Fruit fly (Drosophila melanogaster) whole organism, embryonic: ENCODE results near the gene wrd.

Source experiments
- Abd-B ChIP-seq: fragments of 200-800 bp; sonication (Bioruptor generic); optimal IDR thresholded peaks from 2 replicates; lab custom pipeline; 2018; ENCODE audit warnings: missing biosample characterization, mild to moderate bottlenecking, missing genetic modification characterization, moderate library complexity
- Atf6 ChIP-seq: fragments of 200-800 bp; sonication (Bioruptor generic); IDR thresholded peaks from 2 replicates; pipeline ENCODE4 v1.3.6; 2022; ENCODE audit warnings: missing biosample characterization, missing genetic modification characterization
- Awh ChIP-seq: fragments of 200-800 bp; sonication (Bioruptor generic); IDR thresholded peaks from 2 replicates; pipeline ENCODE4, ENCODE4 v1.3.6; 2022; ENCODE audit warnings: missing biosample characterization, missing genetic modification characterization
- Bdp1 ChIP-seq: fragments of 200-800 bp; sonication (Bioruptor generic); optimal IDR thresholded peaks from 3 replicates; lab custom pipeline; 2016; ENCODE audit warnings: missing biosample characterization, missing genetic modification characterization
- CG10267 ChIP-seq: fragments of 200-800 bp; sonication (Bioruptor generic); optimal IDR thresholded peaks from 2 replicates; lab custom pipeline; 2018; ENCODE audit warnings: missing biosample characterization, mild to moderate bottlenecking, missing genetic modification characterization, moderate library complexity
- CG10366 ChIP-seq: fragments of 200-800 bp; sonication (Bioruptor generic); IDR thresholded peaks from 2 replicates; pipeline ENCODE4 v1.3.6; 2022; ENCODE audit warnings: missing biosample characterization, missing genetic modification characterization
- CG10543 ChIP-seq: fragments of 200-800 bp; sonication (Bioruptor generic); optimal IDR thresholded peaks from 3 replicates; lab custom pipeline; 2017; ENCODE audit warnings: missing biosample characterization, mild to moderate bottlenecking, missing genetic modification characterization, moderate library complexity
- CG10654 ChIP-seq: fragments of 200-800 bp; sonication (Bioruptor generic); optimal IDR thresholded peaks from 2 replicates; lab custom pipeline; 2016; ENCODE audit warnings: missing biosample characterization, missing genetic modification characterization
- CG11456 ChIP-seq: fragments of 200-800 bp; sonication (Bioruptor generic); IDR thresholded peaks from 3 replicates; pipeline ENCODE4 v1.3.6; 2022; ENCODE audit warnings: missing biosample characterization, missing genetic modification characterization
- CG11696 ChIP-seq: fragments of 200-800 bp; sonication (Bioruptor generic); IDR thresholded peaks from 2 replicates; pipeline ENCODE4 v1.3.6; 2022; ENCODE audit warnings: missing biosample characterization, missing genetic modification characterization
- CG12104 ChIP-seq: fragments of 200-800 bp; sonication (Bioruptor generic); optimal IDR thresholded peaks from 3 replicates; lab custom pipeline; 2016; ENCODE audit warnings: missing biosample characterization, missing genetic modification characterization
- CG13624 ChIP-seq: fragments of 200-800 bp; sonication (Bioruptor generic); optimal IDR thresholded peaks from 2 replicates; lab custom pipeline; 2016; ENCODE audit warnings: missing biosample characterization, missing genetic modification characterization
- CG14860 ChIP-seq: fragments of 200-800 bp; sonication (Bioruptor generic); IDR thresholded peaks from 3 replicates; pipeline ENCODE4 v1.3.6; 2022; ENCODE audit warnings: missing biosample characterization, missing genetic modification characterization; ENCODE audit not compliant: partially characterized antibody
- CG15269 ChIP-seq: fragments of 200-800 bp; sonication (Bioruptor generic); optimal IDR thresholded peaks from 2 replicates; lab custom pipeline; 2018; ENCODE audit warnings: missing biosample characterization, mild to moderate bottlenecking, missing genetic modification characterization, moderate library complexity
- CG17359 ChIP-seq: fragments of 200-800 bp; sonication (Bioruptor generic); optimal IDR thresholded peaks from 3 replicates; lab custom pipeline; 2018; ENCODE audit warnings: missing biosample characterization, mild to moderate bottlenecking, missing genetic modification characterization, moderate library complexity
- CG18011 ChIP-seq: fragments of 200-800 bp; sonication (Bioruptor generic); optimal IDR thresholded peaks from 2 replicates; lab custom pipeline; 2017; ENCODE audit warnings: missing biosample characterization, missing genetic modification characterization, mild to moderate bottlenecking, moderate library complexity, missing genotype
- CG2120 ChIP-seq: fragments of 200-800 bp; sonication (Bioruptor generic); optimal IDR thresholded peaks from 3 replicates; lab custom pipeline; 2016; ENCODE audit warnings: missing biosample characterization, missing genetic modification characterization
- CG30020 ChIP-seq: fragments of 200-800 bp; optimal IDR thresholded peaks from 2 replicates; lab custom pipeline; 2019; ENCODE audit warnings: missing biosample characterization, mild to moderate bottlenecking, missing genetic modification characterization, moderate library complexity
- CG32767 ChIP-seq: fragments of 200-800 bp; sonication (Bioruptor generic); IDR thresholded peaks from 2 replicates; pipeline ENCODE4 v1.3.6; 2022; ENCODE audit warnings: missing biosample characterization, missing genetic modification characterization
- CG4328 ChIP-seq: fragments of 200-800 bp; sonication (Bioruptor generic); optimal IDR thresholded peaks from 3 replicates; lab custom pipeline; 2017; ENCODE audit warnings: missing biosample characterization, missing genetic modification reagents, missing genetic modification characterization
- CG4707 ChIP-seq: fragments of 200-800 bp; sonication (Bioruptor generic); optimal IDR thresholded peaks from 2 replicates; lab custom pipeline; 2018; ENCODE audit warnings: missing biosample characterization, mild to moderate bottlenecking, missing genetic modification characterization, moderate library complexity
- CG6175 ChIP-seq: fragments of 200-800 bp; sonication (Bioruptor generic); IDR thresholded peaks from 3 replicates; pipeline ENCODE4 v1.3.6; 2022; ENCODE audit warnings: missing biosample characterization, missing genetic modification characterization
- CG7745 ChIP-seq: fragments of 200-800 bp; sonication (Bioruptor generic); optimal IDR thresholded peaks from 2 replicates; lab custom pipeline; 2018; ENCODE audit warnings: missing biosample characterization, mild to moderate bottlenecking, missing genetic modification characterization, moderate library complexity
- CG9932 ChIP-seq: fragments of 200-800 bp; sonication (Bioruptor generic); IDR thresholded peaks from 2 replicates; pipeline ENCODE4 v1.3.6; 2022; ENCODE audit warnings: missing biosample characterization, missing genetic modification characterization
- Camta ChIP-seq: fragments of 200-800 bp; sonication (Bioruptor generic); optimal IDR thresholded peaks from 2 replicates; lab custom pipeline; 2016; ENCODE audit warnings: missing biosample characterization, missing genetic modification characterization
- Dfd ChIP-seq, 2 experiments: fragments of >200 bp; optimal IDR thresholded peaks; 2 replicates each; lab custom pipeline; 2017; ENCODE audit warnings: missing biosample characterization in 2 of 2, missing genetic modification characterization in 2 of 2
- Doc2 ChIP-seq: fragments of 200-800 bp; sonication (Bioruptor generic); IDR thresholded peaks from 2 replicates; pipeline ENCODE4 v1.3.6; 2022; ENCODE audit warnings: missing biosample characterization, missing genetic modification characterization
- Elba2 ChIP-seq: fragments of 200-800 bp; sonication (Bioruptor generic); optimal IDR thresholded peaks from 3 replicates; lab custom pipeline; 2016; ENCODE audit warnings: missing biosample characterization, missing genetic modification characterization
- HmgD ChIP-seq: fragments of 200-800 bp; sonication (Bioruptor generic); optimal IDR thresholded peaks from 3 replicates; lab custom pipeline; 2016; ENCODE audit warnings: missing biosample characterization, missing genetic modification characterization
- Lim3 ChIP-seq: fragments of 200-800 bp; sonication (Bioruptor generic); IDR thresholded peaks from 2 replicates; pipeline ENCODE4 v1.3.6; 2022; ENCODE audit warnings: missing biosample characterization, missing genetic modification characterization
- Mrtf ChIP-seq: fragments of 200-800 bp; sonication (Bioruptor generic); IDR thresholded peaks from 3 replicates; pipeline ENCODE4 v1.3.6; 2022; ENCODE audit warnings: missing biosample characterization, missing genetic modification characterization
- Nf-YB ChIP-seq: fragments of 200-800 bp; sonication (Bioruptor generic); optimal IDR thresholded peaks from 3 replicates; lab custom pipeline; 2019; ENCODE audit warnings: missing biosample characterization, mild to moderate bottlenecking, missing genetic modification characterization, moderate library complexity
- Poxn ChIP-seq: fragments of 200-800 bp; sonication (Bioruptor generic); IDR thresholded peaks from 2 replicates; pipeline ENCODE4 v1.3.6; 2022; ENCODE audit warnings: missing biosample characterization, missing genetic modification characterization
- Scr ChIP-seq: fragments of 200-800 bp; sonication (Bioruptor generic); IDR thresholded peaks from 2 replicates; pipeline ENCODE4 v1.3.6; 2022; ENCODE audit warnings: missing biosample characterization, missing genetic modification characterization; ENCODE audit not compliant: partially characterized antibody
- Tbp ChIP-seq: fragments of >200 bp; optimal IDR thresholded peaks from 2 replicates; lab custom pipeline; 2018; ENCODE audit warnings: missing biosample characterization, missing genetic modification characterization
- aop ChIP-seq: fragments of 200-800 bp; sonication (Bioruptor generic); IDR thresholded peaks from 2 replicates; pipeline ENCODE4 v1.3.6; 2022; ENCODE audit warnings: missing biosample characterization, missing genetic modification characterization
- ara ChIP-seq: fragments of 200-800 bp; sonication (Bioruptor generic); IDR thresholded peaks from 2 replicates; pipeline ENCODE4 v1.3.6; 2022; ENCODE audit warnings: missing biosample characterization, missing genetic modification characterization
- az2 ChIP-seq: fragments of 200-800 bp; sonication (Bioruptor generic); optimal IDR thresholded peaks from 3 replicates; lab custom pipeline; 2016; ENCODE audit warnings: missing biosample characterization, missing genetic modification characterization
- cas ChIP-seq: fragments of 200-800 bp; sonication (Bioruptor generic); IDR thresholded peaks from 2 replicates; pipeline ENCODE4 v1.3.6; 2022; ENCODE audit warnings: missing biosample characterization, missing genetic modification characterization
- croc ChIP-seq: fragments of 200-800 bp; sonication (Bioruptor generic); conservative IDR thresholded peaks from 3 replicates; pipeline ENCODE4 v1.3.6; 2022; ENCODE audit warnings: missing biosample characterization, missing genetic modification characterization
- dmrt11E ChIP-seq: fragments of 200-800 bp; sonication (Bioruptor generic); optimal IDR thresholded peaks from 3 replicates; lab custom pipeline; 2018; ENCODE audit warnings: missing biosample characterization, mild to moderate bottlenecking, missing genetic modification characterization, moderate library complexity
- dpn ChIP-seq, 2 experiments: fragments of 200-800 bp; sonication (Bioruptor generic); optimal IDR thresholded peaks; 3 replicates each; lab custom pipeline; 2016; ENCODE audit warnings: missing biosample characterization in 2 of 2, missing genetic modification characterization in 2 of 2
- dysf ChIP-seq: fragments of 200-800 bp; sonication (Bioruptor generic); IDR thresholded peaks from 3 replicates; pipeline ENCODE4 v1.3.6; 2022; ENCODE audit warnings: missing biosample characterization, missing genetic modification characterization
- gcm ChIP-seq: fragments of 200-800 bp; sonication (Bioruptor generic); optimal IDR thresholded peaks from 2 replicates; lab custom pipeline; 2019; ENCODE audit warnings: missing biosample characterization, mild to moderate bottlenecking, missing genetic modification characterization, moderate library complexity
- gem ChIP-seq: fragments of 200-800 bp; sonication (Bioruptor generic); optimal IDR thresholded peaks from 2 replicates; lab custom pipeline; 2019; ENCODE audit warnings: missing biosample characterization, mild to moderate bottlenecking, missing genetic modification characterization, moderate library complexity
- gsb ChIP-seq: fragments of 200-800 bp; sonication (Bioruptor generic); IDR thresholded peaks from 2 replicates; pipeline ENCODE4 v1.3.6; 2022; ENCODE audit warnings: missing biosample characterization, missing genetic modification characterization
- h ChIP-seq: fragments of >200 bp; optimal IDR thresholded peaks from 2 replicates; lab custom pipeline; 2017
- ro ChIP-seq: fragments of 200-800 bp; sonication (Bioruptor generic); IDR thresholded peaks from 2 replicates; pipeline ENCODE4 v1.3.6; 2022; ENCODE audit warnings: missing biosample characterization, missing genetic modification characterization
- slou ChIP-seq: fragments of 200-800 bp; sonication (Bioruptor generic); optimal IDR thresholded peaks from 3 replicates; lab custom pipeline; 2016; ENCODE audit warnings: missing biosample characterization, missing genetic modification characterization
- tap ChIP-seq: fragments of 200-800 bp; optimal IDR thresholded peaks from 3 replicates; lab custom pipeline; 2019; ENCODE audit warnings: missing biosample characterization, mild to moderate bottlenecking, missing genetic modification characterization, moderate library complexity
- tio ChIP-seq: fragments of 200-800 bp; sonication (Bioruptor generic); optimal IDR thresholded peaks from 2 replicates; lab custom pipeline; 2017; ENCODE audit warnings: missing biosample characterization, missing genetic modification characterization, inconsistent platforms

Gene wrd

DNA sequence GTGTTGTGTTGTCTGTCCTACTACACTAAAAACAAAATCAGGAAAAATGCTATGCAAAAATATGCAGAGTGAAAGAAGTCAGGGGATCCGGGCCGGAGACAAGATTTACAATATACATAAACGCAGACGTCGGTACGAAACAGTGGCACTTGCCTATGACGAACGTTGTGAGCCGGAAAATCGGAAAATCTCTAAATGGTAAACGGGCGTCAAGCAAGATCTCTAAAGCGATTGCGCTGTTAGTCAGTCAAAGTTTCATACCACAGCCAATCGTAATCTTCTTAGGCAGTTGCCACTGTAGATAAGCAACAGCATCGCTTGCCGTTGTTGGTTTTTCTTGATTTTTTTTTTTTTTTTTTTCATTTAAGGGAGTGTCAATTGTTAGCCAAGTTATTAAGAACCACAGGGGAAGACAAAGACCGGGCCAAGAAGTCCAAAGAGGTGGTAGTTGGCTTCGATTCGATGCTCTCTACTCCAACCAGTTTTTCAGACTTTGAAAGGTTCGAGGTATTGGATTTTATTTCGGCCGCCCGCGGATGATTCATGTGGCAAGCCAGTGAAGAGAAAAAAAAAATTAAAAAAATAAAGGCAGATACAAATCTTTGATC, 42.4 kb upstream of the wrd start (continued):
- TF ChIP-seq Atf6 (GFP tag; lab: Robert Waterston, UW) = no peak; the same call in 1 of the 2 replicates
- peak; percentile 80 for TF ChIP-seq CG11696 (GFP tag; lab: Robert Waterston, UW)
- TF ChIP-seq dysf (GFP tag; lab: Robert Waterston, UW) = peak; percentile 95
- TF ChIP-seq Poxn (GFP tag; lab: Robert Waterston, UW) = no peak; the same call in 1 of the 2 replicates
- no peak for TF ChIP-seq CG30020 (tag; lab: Kevin White, UChicago)
- no peak for TF ChIP-seq Tbp (GFP tag; lab: Kevin White, UChicago)
- TF ChIP-seq Nf-YB (GFP tag; lab: Kevin White, UChicago) = peak; percentile 9
- TF ChIP-seq tio (GFP tag; lab: Kevin White, UChicago) = peak; percentile 45
- TF ChIP-seq gcm (GFP tag; lab: Kevin White, UChicago) = no peak
- peak; percentile 68; the same call in 1 of the 2 replicates for TF ChIP-seq aop (GFP tag; lab: Robert Waterston, UW)
- peak; percentile 86 for TF ChIP-seq gsb (GFP tag; lab: Robert Waterston, UW)
- peak; percentile 77 for TF ChIP-seq gem (tag; lab: Kevin White, UChicago)
- TF ChIP-seq CG4328 (GFP tag; lab: Kevin White, UChicago) = peak; percentile 67
- TF ChIP-seq croc = peak; percentile 89
- peak; percentile 15 for TF ChIP-seq CG4707
- TF ChIP-seq CG11456 (GFP tag; lab: Robert Waterston, UW) = peak; percentile 96
- TF ChIP-seq Abd-B (GFP tag; lab: Kevin White, UChicago) = peak; percentile 73
- peak; percentile 80 for TF ChIP-seq Camta (GFP tag; lab: Kevin White, UChicago)
- no peak for TF ChIP-seq Elba2
- TF ChIP-seq CG13624 (GFP tag; lab: Kevin White, UChicago) = peak; percentile 95
- TF ChIP-seq tap (tag; lab: Kevin White, UChicago) = peak; percentile 74
- peak; percentile 57 for TF ChIP-seq HmgD (GFP tag; lab: Kevin White, UChicago)
- no peak for TF ChIP-seq h
- TF ChIP-seq Mrtf = peak; percentile 91
- peak; percentile 75 for TF ChIP-seq CG2120 (GFP tag; lab: Kevin White, UChicago)
- peak; percentile 70 for TF ChIP-seq ro (GFP tag; lab: Robert Waterston, UW)
- peak; percentile 62 for TF ChIP-seq slou
- TF ChIP-seq CG14860 (GFP tag; lab: Robert Waterston, UW) = no peak
- peak; percentile 87 for TF ChIP-seq Awh (GFP tag; lab: Robert Waterston, UW)
- TF ChIP-seq CG12104 (GFP tag; lab: Kevin White, UChicago) = peak; percentile 29
- no peak for TF ChIP-seq CG18011 (GFP tag; lab: Kevin White, UChicago)
- peak; percentile 81 to 85 for TF ChIP-seq dpn (GFP tag; optimal IDR thresholded peaks at IDR 0.05; lab: Kevin White, UChicago)
- peak; percentile 72 for TF ChIP-seq CG15269 (tag; lab: Kevin White, UChicago)
- peak; percentile 76 for TF ChIP-seq CG32767
- peak; percentile 73 for TF ChIP-seq CG10654 (GFP tag; lab: Kevin White, UChicago)
- no peak; the same call in 1 of the 2 replicates for TF ChIP-seq Doc2 (GFP tag; lab: Robert Waterston, UW)
- TF ChIP-seq dmrt11E (tag; lab: Kevin White, UChicago) = peak; percentile 74
- TF ChIP-seq ara (GFP tag; lab: Robert Waterston, UW) = peak; percentile 95
- TF ChIP-seq Bdp1 (GFP tag; lab: Kevin White, UChicago) = peak; percentile 13
- peak; percentile 90 for TF ChIP-seq CG10366 (GFP tag; lab: Robert Waterston, UW)
- peak; percentile 87 for TF ChIP-seq CG6175 (GFP tag; lab: Robert Waterston, UW)
- no peak for TF ChIP-seq CG7745 (tag; lab: Kevin White, UChicago)
- TF ChIP-seq CG9932 (GFP tag; lab: Robert Waterston, UW) = peak; percentile 91
- no peak for TF ChIP-seq Dfd (GFP tag; optimal IDR thresholded peaks at IDR 0.05; lab: Kevin White, UChicago)
- TF ChIP-seq CG10267 = peak; percentile 42
- peak; percentile 71 for TF ChIP-seq az2 (GFP tag; lab: Kevin White, UChicago)
- peak; percentile 80 for TF ChIP-seq cas (GFP tag; lab: Robert Waterston, UW)
- TF ChIP-seq CG17359 (tag; lab: Kevin White, UChicago) = no peak
- no peak for TF ChIP-seq Scr (GFP tag; lab: Robert Waterston, UW)
- peak; percentile 51 for TF ChIP-seq CG10543 (GFP tag; lab: Kevin White, UChicago)
- peak; percentile 28; the same call in 1 of the 2 replicates for TF ChIP-seq Lim3 (GFP tag; lab: Robert Waterston, UW)
